Worm (Caenorhabditis elegans) whole organism, L2 larva: Measurements from ENCODE around the gene T26H5.8.

Experiments used
- egl-27 ChIP-seq: sonication (generic microtip); optimal IDR thresholded peaks from 3 replicates; lab custom pipeline; 2017; ENCODE audit warnings: missing biosample characterization, missing genetic modification reagents, missing genetic modification characterization
- snpc-4 ChIP-seq: fragments of 150-350 bp; optimal IDR thresholded peaks from 2 replicates; lab custom pipeline; 2014; ENCODE audit warnings: missing biosample characterization, missing genetic modification characterization

DNA sequence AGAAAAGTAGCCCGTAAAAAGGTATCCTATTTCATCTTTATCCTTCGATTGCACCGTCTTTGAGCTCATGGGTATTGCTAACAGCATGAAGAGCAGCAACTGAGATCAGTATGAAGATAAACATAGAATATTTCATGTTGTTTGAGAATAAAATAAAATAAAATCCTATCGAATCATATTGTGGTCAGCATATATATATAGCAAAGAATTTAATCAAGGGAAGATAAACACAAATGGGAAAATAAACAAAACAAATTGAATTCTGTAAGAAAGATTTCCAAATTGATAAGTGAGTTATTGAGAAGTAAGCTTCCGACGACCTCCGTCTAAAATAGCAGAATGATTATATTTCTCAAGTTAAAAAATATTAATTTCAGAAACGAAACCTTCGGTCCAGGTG lies 11.2 kb upstream of the T26H5.8 start, which contains the start of gene T26H5.10:
- TF ChIP-seq snpc-4 (tag; lab: Kevin White, UChicago) (no peak), egl-27 (tag; lab: Kevin White, UChicago) (no peak)
